Worm (Caenorhabditis elegans): ENCODE measurements around the gene F13H8.11.

DNA sequence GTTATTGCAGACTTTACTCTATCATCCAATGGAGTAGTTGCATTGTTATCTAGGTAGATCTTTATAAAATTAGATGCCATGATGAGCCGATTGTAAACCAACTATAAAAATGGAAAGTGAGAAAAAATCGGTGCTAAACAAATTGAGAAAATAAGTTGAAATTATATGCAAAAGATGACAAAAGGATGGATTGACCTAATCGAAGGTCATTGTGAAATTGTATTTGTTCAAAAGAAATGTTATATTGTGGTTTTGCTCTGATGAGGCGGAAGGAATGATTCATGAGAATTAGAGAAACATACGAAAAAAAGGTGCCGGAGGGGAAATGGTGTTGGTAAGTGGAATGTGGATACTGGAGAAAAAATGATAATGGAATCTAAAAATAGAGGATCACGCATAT, 21.2 kb upstream of the F13H8.11 start, which contains the start of gene scly-1:
- TF ChIP-seq him-1 (tag; optimal IDR thresholded peaks at IDR 0.05) = no peak
- TF ChIP-seq dao-5 (tag; optimal IDR thresholded peaks at IDR 0.05) = no peak
